Worm (Caenorhabditis elegans): ENCODE data around the gene BE10.4.

The BE10.4 gene

DNA sequence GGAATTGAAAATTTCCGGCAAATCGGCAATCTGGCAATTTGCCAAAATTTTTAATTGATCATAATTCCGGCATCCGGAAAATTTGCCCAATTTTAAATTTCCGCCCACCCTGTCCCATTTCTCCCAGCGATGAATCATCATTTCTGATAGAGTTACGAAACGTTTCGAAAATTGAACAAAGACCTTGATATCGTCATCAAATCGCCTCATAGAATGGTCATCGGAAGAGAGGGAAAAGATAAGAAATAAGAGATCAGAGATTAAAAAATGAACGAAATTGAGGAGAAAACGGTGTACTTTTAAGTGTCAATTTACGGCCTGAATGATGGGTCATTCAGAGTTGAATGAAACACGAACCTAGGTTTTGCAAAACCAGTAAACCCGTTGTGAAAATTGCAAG, 34.3 kb downstream of the BE10.4 start:
- TF ChIP-seq lin-14 (GFP tag; optimal IDR thresholded peaks at IDR 0.05) (peak; percentile 57), nhr-19 (GFP tag; conservative IDR thresholded peaks at IDR 0.05) (no peak), elt-3 (tag; optimal IDR thresholded peaks at IDR 0.05) (peak in 4 of 6 experiments; percentile 52 to 87 (median 76)), skn-1 (tag; optimal IDR thresholded peaks at IDR 0.05) (peak; percentile 28), nhr-85 (tag) (peak; percentile 92), fos-1 (tag; optimal IDR thresholded peaks at IDR 0.05) (peak; percentile 56), nhr-71 (tag; optimal IDR thresholded peaks at IDR 0.05) (peak; percentile 4), ama-1 (optimal IDR thresholded peaks at IDR 0.05) (no peak), efl-1 (optimal IDR thresholded peaks at IDR 0.05) (no peak), efl-1 (GFP tag; optimal IDR thresholded peaks at IDR 0.05 in 1 of 2) (peak; percentile 14 to 64), mep-1 (tag; optimal IDR thresholded peaks at IDR 0.05) (peak; percentile 36), dpl-1 (GFP tag; optimal IDR thresholded peaks at IDR 0.05) (peak in 2 of 3 experiments; percentile 2 to 33), egl-13 (tag; optimal IDR thresholded peaks at IDR 0.05) (no peak), blmp-1 (tag; optimal IDR thresholded peaks at IDR 0.05) (peak; percentile 59), snu-23 (GFP tag; optimal IDR thresholded peaks at IDR 0.05) (peak; percentile 11), hpl-2 (GFP tag; optimal IDR thresholded peaks at IDR 0.05) (no peak)

DNA sequence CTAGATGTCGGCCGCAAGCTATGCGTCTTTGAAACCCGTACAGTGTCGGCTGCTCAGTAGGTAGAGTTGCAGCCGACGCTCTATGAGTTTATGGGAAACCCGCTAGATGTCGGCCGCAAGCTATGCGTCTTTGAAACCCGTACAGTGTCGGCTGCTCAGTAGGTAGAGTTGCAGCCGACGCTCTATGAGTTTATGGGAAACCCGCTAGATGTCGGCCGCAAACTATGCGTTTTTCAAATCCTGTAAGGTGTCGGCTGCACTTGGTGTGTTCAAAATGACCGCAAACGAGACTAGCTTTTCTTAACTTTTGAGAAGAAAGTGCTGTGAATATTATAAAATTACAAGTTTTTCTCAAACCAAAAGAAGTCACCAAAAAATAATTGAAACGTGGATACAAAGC, 34.9 kb downstream of the BE10.4 start:
- peak; percentile 19 for TF ChIP-seq snpc-4 (tag; optimal IDR thresholded peaks at IDR 0.05)

ce11 chrIII:12848981-12849589, 35.8 kb downstream of the BE10.4 start:
- TF ChIP-seq egl-27 (tag; optimal IDR thresholded peaks at IDR 0.05) (peak in 1 of 2 experiments; percentile 36), snu-23 (GFP tag; optimal IDR thresholded peaks at IDR 0.05) (peak; percentile 60), mef-2 (tag; optimal IDR thresholded peaks at IDR 0.05) (no peak), fkh-8 (tag; optimal IDR thresholded peaks at IDR 0.05) (no peak), aha-1 (tag; optimal IDR thresholded peaks at IDR 0.05) (no peak), nhr-90 (tag; optimal IDR thresholded peaks at IDR 0.05; ENCODE audit: poor library complexity) (peak; percentile 34), ceh-90 (tag; optimal IDR thresholded peaks at IDR 0.05) (no peak), lin-13 (GFP tag; optimal IDR thresholded peaks at IDR 0.05) (peak; percentile 20), lin-35 (GFP tag; optimal IDR thresholded peaks at IDR 0.05) (peak in 1 of 2 experiments; percentile 49), nhr-11 (tag; optimal IDR thresholded peaks at IDR 0.05) (no peak), nhr-71 (tag; optimal IDR thresholded peaks at IDR 0.05) (peak; percentile 71), nhr-19 (GFP tag; conservative IDR thresholded peaks at IDR 0.05) (peak; percentile 9; the same call in 1 of the 2 replicates), nhr-84 (tag; optimal IDR thresholded peaks at IDR 0.05) (no peak), nhr-20 (tag; optimal IDR thresholded peaks at IDR 0.05) (peak; percentile 83), dpl-1 (GFP tag; optimal IDR thresholded peaks at IDR 0.05) (peak in 1 of 3 experiments; percentile 18), isw-1 (GFP tag; IDR thresholded peaks at IDR 0.05) (no peak), blmp-1 (tag; optimal IDR thresholded peaks at IDR 0.05) (peak; percentile 97), tbx-2 (tag; optimal IDR thresholded peaks at IDR 0.05) (peak; percentile 60), elt-3 (tag; optimal IDR thresholded peaks at IDR 0.05) (peak; percentile 85 to 99 (median 96)), mep-1 (tag; optimal IDR thresholded peaks at IDR 0.05) (peak; percentile 26), mdl-1 (tag; optimal IDR thresholded peaks at IDR 0.05) (peak in 1 of 2 experiments; percentile 6), xbp-1 (tag; optimal IDR thresholded peaks at IDR 0.05) (no peak), grh-1 (GFP tag; IDR thresholded peaks at IDR 0.05) (peak; percentile 45; the same call in 1 of the 2 replicates), nhr-85 (tag) (peak; percentile 97), pqm-1 (tag; optimal IDR thresholded peaks at IDR 0.05) (no peak), lin-14 (GFP tag; optimal IDR thresholded peaks at IDR 0.05) (peak; percentile 84), pag-3 (tag; optimal IDR thresholded peaks at IDR 0.05; ENCODE audit: borderline replicate concordance, insufficient read depth) (no peak), unc-30 (tag; optimal IDR thresholded peaks at IDR 0.05) (no peak), vab-15 (tag; optimal IDR thresholded peaks at IDR 0.05) (peak; percentile 49), sptf-1 (tag; optimal IDR thresholded peaks at IDR 0.05) (no peak), lsy-2 (tag; optimal IDR thresholded peaks at IDR 0.05) (peak; percentile 25 to 70)

All from whole organism, L1 larva.